Worm (Caenorhabditis elegans) whole organism, midembryonic: Measurements from ENCODE around the gene F36D4.4.

Source experiments
- cog-1 ChIP-seq: sonication (generic microtip); optimal IDR thresholded peaks from 2 replicates; lab custom pipeline; 2016; ENCODE audit warnings: missing genetic modification characterization, missing compliant biosample characterization
- flt-1 ChIP-seq: fragments of 200-800 bp; sonication (Bioruptor generic); IDR thresholded peaks from 2 replicates; pipeline ENCODE4 v1.3.6; 2022; ENCODE audit warnings: missing genetic modification characterization, missing compliant biosample characterization
- med-1 ChIP-seq: sonication (generic microtip); optimal IDR thresholded peaks from 2 replicates; lab custom pipeline; 2017; ENCODE audit warnings: missing genetic modification characterization, mild to moderate bottlenecking, missing compliant biosample characterization, antibody characterized with exemption, missing genetic modification reagents; ENCODE audit not compliant: insufficient read depth
- tab-1 ChIP-seq: fragments of 200-800 bp; sonication (Bioruptor generic); IDR thresholded peaks from 2 replicates; pipeline ENCODE4 v1.3.6; 2022; ENCODE audit warnings: missing genetic modification characterization, missing compliant biosample characterization

DNA sequence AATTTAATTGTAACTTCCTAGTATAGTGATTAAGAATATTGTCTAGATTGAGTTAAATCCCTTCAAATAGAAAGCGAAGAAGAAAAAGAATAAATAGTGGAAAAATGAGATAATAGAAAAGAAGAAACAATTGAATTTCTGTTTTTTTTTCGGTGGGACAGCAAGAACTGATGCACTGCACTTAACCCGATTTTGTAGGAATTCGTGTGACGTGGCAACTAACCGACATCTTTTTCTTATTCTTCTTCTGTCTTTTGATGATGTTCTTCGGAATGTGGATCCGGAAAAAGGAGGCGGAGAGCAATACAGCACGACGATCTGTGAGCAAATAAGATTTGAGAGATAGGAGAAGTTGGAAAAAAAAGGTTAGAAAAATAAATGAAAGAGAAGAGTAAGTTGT is 5.5 kb downstream of the F36D4.4 start:
- TF ChIP-seq cog-1 (tag; lab: Kevin White, UChicago): no peak
- TF ChIP-seq med-1: no peak
- TF ChIP-seq flt-1 (GFP tag; lab: Robert Waterston, UW): no peak
- no peak for TF ChIP-seq tab-1 (GFP tag; lab: Robert Waterston, UW)
